Fruit fly (Drosophila melanogaster) whole organism, embryonic: ENCODE results near the gene Sf3b1.

Experiments used
- B-H2 ChIP-seq: fragments of 200-800 bp; sonication (Bioruptor generic); optimal IDR thresholded peaks from 2 replicates; lab custom pipeline; 2018; ENCODE audit warnings: missing biosample characterization, mild to moderate bottlenecking, missing genetic modification characterization
- Bgb ChIP-seq: fragments of 200-800 bp; sonication (Bioruptor generic); IDR thresholded peaks from 2 replicates; pipeline ENCODE4 v1.3.6; 2022; ENCODE audit warnings: missing biosample characterization, missing genetic modification characterization; ENCODE audit not compliant: partially characterized antibody
- BtbVII ChIP-seq: fragments of 200-800 bp; sonication (Bioruptor generic); optimal IDR thresholded peaks from 3 replicates; lab custom pipeline; 2017; ENCODE audit warnings: missing biosample characterization, mild to moderate bottlenecking, missing genetic modification characterization
- C15 ChIP-seq: fragments of 200-800 bp; sonication (Bioruptor generic); IDR thresholded peaks from 3 replicates; pipeline ENCODE4 v1.3.6; 2022; ENCODE audit warnings: missing biosample characterization, missing genetic modification characterization
- CG10959 ChIP-seq: fragments of 200-800 bp; sonication (Bioruptor generic); IDR thresholded peaks from 2 replicates; pipeline ENCODE4 v1.3.6; 2022; ENCODE audit warnings: missing biosample characterization, missing genetic modification characterization
- CG13624 ChIP-seq: fragments of 200-800 bp; sonication (Bioruptor generic); optimal IDR thresholded peaks from 2 replicates; lab custom pipeline; 2016; ENCODE audit warnings: missing biosample characterization, missing genetic modification characterization
- CG14441 ChIP-seq: fragments of 200-800 bp; sonication (Bioruptor generic); IDR thresholded peaks from 2 replicates; pipeline ENCODE4 v1.3.6; 2022; ENCODE audit warnings: missing biosample characterization, missing genetic modification characterization
- CG14710 ChIP-seq: fragments of 200-800 bp; sonication (Bioruptor generic); optimal IDR thresholded peaks from 3 replicates; lab custom pipeline; 2019; ENCODE audit warnings: missing biosample characterization, mild to moderate bottlenecking, missing genetic modification characterization, moderate library complexity
- CG15479 ChIP-seq: fragments of 200-800 bp; sonication (Bioruptor generic); optimal IDR thresholded peaks from 3 replicates; lab custom pipeline; 2019; ENCODE audit warnings: missing biosample characterization, mild to moderate bottlenecking, missing genetic modification characterization, moderate library complexity
- CG17802 ChIP-seq: fragments of 200-800 bp; sonication (Bioruptor generic); optimal IDR thresholded peaks from 2 replicates; lab custom pipeline; 2018; ENCODE audit warnings: missing biosample characterization, mild to moderate bottlenecking, missing genetic modification characterization, moderate library complexity
- CG17829 ChIP-seq: fragments of 200-800 bp; optimal IDR thresholded peaks from 2 replicates; lab custom pipeline; 2019; ENCODE audit warnings: missing biosample characterization, mild to moderate bottlenecking, missing genetic modification characterization, moderate library complexity
- CG2202 ChIP-seq: fragments of 200-800 bp; sonication (Bioruptor generic); optimal IDR thresholded peaks from 2 replicates; lab custom pipeline; 2018; ENCODE audit warnings: missing biosample characterization, mild to moderate bottlenecking, missing genetic modification characterization
- CG33557 ChIP-seq: fragments of 200-800 bp; sonication (Bioruptor generic); optimal IDR thresholded peaks from 2 replicates; lab custom pipeline; 2019; ENCODE audit warnings: missing biosample characterization, mild to moderate bottlenecking, missing genetic modification characterization, moderate library complexity
- CG3407 ChIP-seq: fragments of 200-800 bp; sonication (Bioruptor generic); optimal IDR thresholded peaks from 2 replicates; lab custom pipeline; 2018; ENCODE audit warnings: missing biosample characterization, mild to moderate bottlenecking, missing genetic modification characterization
- CG3838 ChIP-seq: fragments of 200-800 bp; sonication (Bioruptor generic); optimal IDR thresholded peaks from 3 replicates; lab custom pipeline; 2016; ENCODE audit warnings: missing biosample characterization, missing genetic modification characterization
- CG5180 ChIP-seq: fragments of 200-800 bp; sonication (Bioruptor generic); optimal IDR thresholded peaks from 3 replicates; lab custom pipeline; 2017; ENCODE audit warnings: missing biosample characterization, missing genetic modification characterization, mild to moderate bottlenecking, moderate library complexity, missing genetic modification reagents
- CG6654 ChIP-seq: fragments of 200-800 bp; sonication (Bioruptor generic); optimal IDR thresholded peaks from 2 replicates; lab custom pipeline; 2017; ENCODE audit warnings: missing biosample characterization, mild to moderate bottlenecking, missing genetic modification characterization
- CG6765 ChIP-seq: fragments of 200-800 bp; sonication (Bioruptor generic); optimal IDR thresholded peaks from 3 replicates; lab custom pipeline; 2017; ENCODE audit warnings: missing biosample characterization, mild to moderate bottlenecking, missing genetic modification characterization
- CG6854 ChIP-seq: fragments of 200-800 bp; sonication (Bioruptor generic); optimal IDR thresholded peaks from 3 replicates; lab custom pipeline; 2017; ENCODE audit warnings: missing biosample characterization, mild to moderate bottlenecking, missing genetic modification characterization
- CG8944 ChIP-seq: fragments of 200-800 bp; sonication (Bioruptor generic); optimal IDR thresholded peaks from 3 replicates; lab custom pipeline; 2016; ENCODE audit warnings: missing biosample characterization, missing genetic modification characterization
- CG9609 ChIP-seq: fragments of 200-800 bp; sonication (Bioruptor generic); optimal IDR thresholded peaks from 3 replicates; lab custom pipeline; 2016; ENCODE audit warnings: missing biosample characterization, missing genetic modification characterization
- CG9932 ChIP-seq: fragments of 200-800 bp; sonication (Bioruptor generic); IDR thresholded peaks from 2 replicates; pipeline ENCODE4 v1.3.6; 2022; ENCODE audit warnings: missing biosample characterization, missing genetic modification characterization
- Chrac-16 ChIP-seq: fragments of 200-800 bp; sonication (Bioruptor generic); optimal IDR thresholded peaks from 3 replicates; lab custom pipeline; 2016; ENCODE audit warnings: missing biosample characterization, missing genetic modification characterization
- D19A ChIP-seq: fragments of 200-800 bp; optimal IDR thresholded peaks from 3 replicates; lab custom pipeline; 2019; ENCODE audit warnings: missing biosample characterization, mild to moderate bottlenecking, missing genetic modification characterization, moderate library complexity
- GATAe ChIP-seq: fragments of 200-800 bp; sonication (Bioruptor generic); conservative IDR thresholded peaks from 2 replicates; pipeline ENCODE4 v1.3.6; 2022; ENCODE audit warnings: missing biosample characterization, missing genetic modification characterization
- H15 ChIP-seq: fragments of 200-800 bp; sonication (Bioruptor generic); IDR thresholded peaks from 3 replicates; pipeline ENCODE4 v1.3.6; 2022; ENCODE audit warnings: missing biosample characterization, missing genetic modification characterization
- HHEX ChIP-seq: fragments of 200-800 bp; sonication (Bioruptor generic); optimal IDR thresholded peaks from 3 replicates; lab custom pipeline; 2017; ENCODE audit warnings: missing biosample characterization, mild to moderate bottlenecking, missing genetic modification characterization, missing genetic modification reagents
- Mrtf ChIP-seq: fragments of 200-800 bp; sonication (Bioruptor generic); IDR thresholded peaks from 3 replicates; pipeline ENCODE4 v1.3.6; 2022; ENCODE audit warnings: missing biosample characterization, missing genetic modification characterization
- NfI ChIP-seq: fragments of 200-800 bp; sonication (Bioruptor generic); optimal IDR thresholded peaks from 3 replicates; lab custom pipeline; 2018; ENCODE audit warnings: missing biosample characterization, mild to moderate bottlenecking, missing genetic modification characterization, moderate library complexity
- Side ChIP-seq: fragments of 200-800 bp; sonication (Bioruptor generic); optimal IDR thresholded peaks from 2 replicates; lab custom pipeline; 2016; ENCODE audit warnings: missing biosample characterization, missing genetic modification characterization
- TFAM ChIP-seq: fragments of 200-800 bp; sonication (Bioruptor generic); optimal IDR thresholded peaks from 2 replicates; lab custom pipeline; 2017; ENCODE audit warnings: missing biosample characterization, missing genetic modification characterization, inconsistent platforms
- Usf ChIP-seq: fragments of 200-800 bp; sonication (Bioruptor generic); optimal IDR thresholded peaks from 2 replicates; lab custom pipeline; 2017; ENCODE audit warnings: missing genotype, missing biosample characterization, missing genetic modification characterization
- croc ChIP-seq: fragments of 200-800 bp; sonication (Bioruptor generic); conservative IDR thresholded peaks from 3 replicates; pipeline ENCODE4 v1.3.6; 2022; ENCODE audit warnings: missing biosample characterization, missing genetic modification characterization
- crol ChIP-seq: fragments of 200-800 bp; sonication (Bioruptor generic); IDR thresholded peaks from 2 replicates; pipeline ENCODE4 v1.3.6; 2022; ENCODE audit warnings: missing biosample characterization, missing genetic modification characterization
- dati ChIP-seq: fragments of 200-800 bp; sonication (Bioruptor generic); IDR thresholded peaks from 2 replicates; pipeline ENCODE4 v1.3.6; 2022; ENCODE audit warnings: missing biosample characterization, missing genetic modification characterization
- esg ChIP-seq: fragments of 200-800 bp; sonication (Bioruptor generic); conservative IDR thresholded peaks from 2 replicates; pipeline ENCODE4 v1.3.6; 2022; ENCODE audit warnings: missing biosample characterization, missing genetic modification characterization
- fd102C ChIP-seq: fragments of 200-800 bp; sonication (Bioruptor generic); optimal IDR thresholded peaks from 2 replicates; lab custom pipeline; 2018; ENCODE audit warnings: missing biosample characterization, mild to moderate bottlenecking, missing genetic modification characterization, moderate library complexity
- fu2 ChIP-seq: fragments of 200-800 bp; sonication (Bioruptor generic); optimal IDR thresholded peaks from 2 replicates; lab custom pipeline; 2016; ENCODE audit warnings: missing biosample characterization, missing genetic modification characterization
- inv ChIP-seq: fragments of 200-800 bp; sonication (Bioruptor generic); IDR thresholded peaks from 2 replicates; pipeline ENCODE4 v1.3.6; 2022; ENCODE audit warnings: missing biosample characterization, missing genetic modification characterization; ENCODE audit not compliant: partially characterized antibody
- jigr1 ChIP-seq: fragments of 200-800 bp; sonication (Bioruptor generic); IDR thresholded peaks from 3 replicates; pipeline ENCODE4 v1.3.6; 2022; ENCODE audit warnings: missing biosample characterization, missing genetic modification characterization
- nerfin-2 ChIP-seq: fragments of 200-800 bp; sonication (Bioruptor generic); IDR thresholded peaks from 2 replicates; pipeline ENCODE4 v1.3.6; 2022; ENCODE audit warnings: missing biosample characterization, missing genetic modification characterization; ENCODE audit not compliant: partially characterized antibody
- onecut ChIP-seq: fragments of 200-800 bp; sonication (Bioruptor generic); IDR thresholded peaks from 2 replicates; pipeline ENCODE4 v1.3.6; 2022; ENCODE audit warnings: missing biosample characterization, missing genetic modification characterization
- pnt ChIP-seq: fragments of 200-800 bp; sonication (Bioruptor generic); optimal IDR thresholded peaks from 3 replicates; lab custom pipeline; 2016; ENCODE audit warnings: missing biosample characterization, missing genetic modification characterization
- pum ChIP-seq: fragments of 200-800 bp; sonication (Bioruptor generic); optimal IDR thresholded peaks from 2 replicates; lab custom pipeline; 2016; ENCODE audit warnings: missing biosample characterization, missing genetic modification characterization
- slbo ChIP-seq: fragments of 200-800 bp; sonication (Bioruptor generic); IDR thresholded peaks from 2 replicates; pipeline ENCODE4 v1.3.6; 2022; ENCODE audit warnings: missing biosample characterization, missing genetic modification characterization
- tx ChIP-seq: fragments of 200-800 bp; sonication (Bioruptor generic); optimal IDR thresholded peaks from 2 replicates; lab custom pipeline; 2016; ENCODE audit warnings: missing biosample characterization, missing genetic modification characterization
- vvl ChIP-seq: fragments of 200-800 bp; sonication (Bioruptor generic); IDR thresholded peaks from 2 replicates; pipeline ENCODE4 v1.3.6; 2022; ENCODE audit warnings: missing biosample characterization, missing genetic modification characterization
- wek ChIP-seq: fragments of 200-800 bp; sonication (Bioruptor generic); optimal IDR thresholded peaks from 3 replicates; lab custom pipeline; 2018; ENCODE audit warnings: missing biosample characterization, mild to moderate bottlenecking, missing genetic modification characterization, moderate library complexity
- zf30C ChIP-seq: fragments of 200-800 bp; sonication (Bioruptor generic); optimal IDR thresholded peaks from 3 replicates; lab custom pipeline; 2018; ENCODE audit warnings: missing biosample characterization, mild to moderate bottlenecking, missing genetic modification characterization

Sf3b1 gene

dm6 chr2L:521940-522632 is 46.1 kb upstream of the Sf3b1 start (continued):
- TF ChIP-seq CG3838 (GFP tag; lab: Kevin White, UChicago) (no peak), H15 (peak; percentile 91), CG9609 (peak; percentile 25), CG14710 (tag; lab: Kevin White, UChicago) (peak; percentile 81), D19A (tag; lab: Kevin White, UChicago) (peak; percentile 75), C15 (GFP tag; lab: Robert Waterston, UW) (0 out of 3 replicates have a peak, but pooled peaks have one; percentile 52), esg (GFP tag; lab: Robert Waterston, UW) (peak; percentile 85), CG33557 (GFP tag; lab: Kevin White, UChicago) (peak; percentile 49), CG6654 (GFP tag; lab: Kevin White, UChicago) (peak; percentile 66), BtbVII (GFP tag; lab: Kevin White, UChicago) (peak; percentile 71), tx (GFP tag; lab: Kevin White, UChicago) (peak; percentile 18), Chrac-16 (peak; percentile 79), vvl (GFP tag; lab: Robert Waterston, UW) (peak; percentile 93), Side (GFP tag; lab: Kevin White, UChicago) (peak; percentile 8), fd102C (GFP tag; lab: Kevin White, UChicago) (peak; percentile 63), CG17829 (peak; percentile 88), CG15479 (peak; percentile 93), wek (GFP tag; lab: Kevin White, UChicago) (peak; percentile 31), pum (GFP tag; lab: Kevin White, UChicago) (peak; percentile 46), CG8944 (GFP tag; lab: Kevin White, UChicago) (peak; percentile 38), Mrtf (GFP tag; lab: Robert Waterston, UW) (peak; percentile 61; the same call in 2 of the 3 replicates), HHEX (peak; percentile 71), inv (GFP tag; lab: Robert Waterston, UW) (no peak), jigr1 (peak; percentile 58; the same call in 2 of the 3 replicates), onecut (GFP tag; lab: Robert Waterston, UW) (peak; percentile 72), Bgb (no peak), CG10959 (GFP tag; lab: Robert Waterston, UW) (peak; percentile 90), CG14441 (GFP tag; lab: Robert Waterston, UW) (peak; percentile 89), croc (GFP tag; lab: Robert Waterston, UW) (peak; percentile 81), fu2 (GFP tag; lab: Kevin White, UChicago) (no peak), nerfin-2 (GFP tag; lab: Robert Waterston, UW) (no peak), CG17802 (tag; lab: Kevin White, UChicago) (peak; percentile 60), CG9932 (GFP tag; lab: Robert Waterston, UW) (0 out of 2 replicates have a peak, but pooled peaks have one; percentile 13), CG6854 (peak; percentile 44), pnt (GFP tag; lab: Kevin White, UChicago) (peak; percentile 48), CG2202 (tag; lab: Kevin White, UChicago) (peak; percentile 63), GATAe (GFP tag; lab: Robert Waterston, UW) (peak; percentile 60), CG3407 (peak; percentile 66), TFAM (GFP tag; lab: Kevin White, UChicago) (peak; percentile 37), CG5180 (GFP tag; lab: Kevin White, UChicago) (peak; percentile 11), CG6765 (GFP tag; lab: Kevin White, UChicago) (no peak), crol (peak; percentile 76), B-H2 (GFP tag; lab: Kevin White, UChicago) (no peak), CG13624 (GFP tag; lab: Kevin White, UChicago) (no peak), Usf (GFP tag; lab: Kevin White, UChicago) (peak; percentile 53), slbo (peak; percentile 66), NfI (GFP tag; lab: Kevin White, UChicago) (peak; percentile 19), dati (GFP tag; lab: Robert Waterston, UW) (peak; percentile 64; the same call in 1 of the 2 replicates), zf30C (GFP tag; lab: Kevin White, UChicago) (peak; percentile 44)
